Fruit fly (Drosophila melanogaster) S2 (cell line): Measurements from ENCODE around the gene CG17028.

Source experiments
- CG8478 ChIP-seq: fragments of >200 bp; optimal IDR thresholded peaks from 2 replicates; lab custom pipeline; 2018
- CTCF ChIP-seq, 2 experiments: fragments of >200 bp; optimal IDR thresholded peaks; 2 replicates each; lab custom pipeline; 2018

dm6 chr3L:16021064-16021683 lies 42.9 kb downstream of the CG17028 start:
- TF ChIP-seq CTCF (optimal IDR thresholded peaks at IDR 0.05; lab: Kevin White, UChicago) (no peak), CG8478 (lab: Kevin White, UChicago) (no peak)
